Fruit fly (Drosophila melanogaster) whole organism, wandering third instar larva: ENCODE data around the gene sds22.

Experiments
- Abd-B ChIP-seq: fragments of >200 bp; optimal IDR thresholded peaks from 2 replicates; lab custom pipeline; 2017; ENCODE audit warnings: missing biosample characterization, missing genetic modification characterization
- CG32264 ChIP-seq: fragments of 200-800 bp; sonication (Bioruptor generic); optimal IDR thresholded peaks from 2 replicates; lab custom pipeline; 2016; ENCODE audit warnings: missing biosample characterization, missing genetic modification characterization
- CG9705 ChIP-seq: fragments of 200-800 bp; sonication (Bioruptor generic); optimal IDR thresholded peaks from 2 replicates; lab custom pipeline; 2018; ENCODE audit warnings: missing biosample characterization, mild to moderate bottlenecking, missing genetic modification characterization
- CrebA ChIP-seq: fragments of 200-800 bp; sonication (Bioruptor generic); optimal IDR thresholded peaks from 2 replicates; lab custom pipeline; 2016; ENCODE audit warnings: missing biosample characterization, mild to moderate bottlenecking, missing genetic modification characterization, borderline replicate concordance
- Dfd ChIP-seq: fragments of >200 bp; optimal IDR thresholded peaks from 2 replicates; lab custom pipeline; 2017; ENCODE audit warnings: missing biosample characterization, missing genetic modification characterization
- Dif ChIP-seq: fragments of 200-275, 200-300 bp; sonication (Bioruptor generic); optimal IDR thresholded peaks from 2 replicates; lab custom pipeline; 2018; ENCODE audit warnings: missing biosample characterization, missing genetic modification characterization; ENCODE audit not compliant: partially characterized antibody
- GATAd ChIP-seq: sonication (Bioruptor generic); optimal IDR thresholded peaks from 2 replicates; lab custom pipeline; 2016; ENCODE audit warnings: missing biosample characterization, missing genetic modification characterization
- HLH106 ChIP-seq: fragments of 200-800 bp; optimal IDR thresholded peaks from 3 replicates; lab custom pipeline; 2019; ENCODE audit warnings: missing biosample characterization, mild to moderate bottlenecking, missing genetic modification characterization, moderate library complexity
- Hnf4 ChIP-seq: fragments of 200-800 bp; sonication (Bioruptor generic); optimal IDR thresholded peaks from 2 replicates; lab custom pipeline; 2016; ENCODE audit warnings: missing biosample characterization, mild to moderate bottlenecking, missing genetic modification characterization
- Hr78 ChIP-seq: fragments of >200 bp; optimal IDR thresholded peaks from 2 replicates; lab custom pipeline; 2017; ENCODE audit warnings: missing biosample characterization, missing genetic modification characterization
- Hr83 ChIP-seq: fragments of 200-300 bp; sonication (Bioruptor generic); optimal IDR thresholded peaks from 2 replicates; lab custom pipeline; 2016; ENCODE audit warnings: missing biosample characterization, mild to moderate bottlenecking, missing genetic modification characterization, moderate library complexity; ENCODE audit not compliant: poor library complexity, severe bottlenecking
- Jra ChIP-seq: sonication (Bioruptor generic); optimal IDR thresholded peaks from 2 replicates; lab custom pipeline; 2016; ENCODE audit warnings: missing biosample characterization, missing genetic modification characterization
- Mio ChIP-seq: sonication (Bioruptor generic); optimal IDR thresholded peaks from 2 replicates; lab custom pipeline; 2016; ENCODE audit warnings: missing biosample characterization, missing genetic modification characterization
- Myc ChIP-seq: fragments of >200 bp; optimal IDR thresholded peaks from 2 replicates; lab custom pipeline; 2017
- N ChIP-seq: fragments of >200 bp; optimal IDR thresholded peaks from 2 replicates; lab custom pipeline; 2018; ENCODE audit warnings: missing biosample characterization, missing external identifiers, missing genetic modification characterization
- OdsH ChIP-seq: fragments of 200-800 bp; sonication (Bioruptor generic); optimal IDR thresholded peaks from 2 replicates; lab custom pipeline; 2016; ENCODE audit warnings: missing biosample characterization, mild to moderate bottlenecking, missing genetic modification characterization
- Vsx2 ChIP-seq: fragments of 200-300, 225-300 bp; sonication (Bioruptor generic); optimal IDR thresholded peaks from 2 replicates; lab custom pipeline; 2018; ENCODE audit warnings: missing biosample characterization, missing genetic modification characterization; ENCODE audit not compliant: partially characterized antibody
- br ChIP-seq: fragments of 200-800 bp; sonication (Bioruptor generic); optimal IDR thresholded peaks from 2 replicates; lab custom pipeline; 2016; ENCODE audit warnings: missing biosample characterization, missing genetic modification characterization
- brk ChIP-seq: fragments of 200-800 bp; sonication (Bioruptor generic); optimal IDR thresholded peaks from 2 replicates; lab custom pipeline; 2016; ENCODE audit warnings: missing biosample characterization, mild to moderate bottlenecking, missing genetic modification characterization
- dmrt93B ChIP-seq: fragments of 200-800 bp; sonication (Bioruptor generic); optimal IDR thresholded peaks from 2 replicates; lab custom pipeline; 2018; ENCODE audit warnings: missing biosample characterization, mild to moderate bottlenecking, missing genetic modification characterization
- dsf ChIP-seq: sonication (Bioruptor generic); optimal IDR thresholded peaks from 2 replicates; lab custom pipeline; 2016; ENCODE audit warnings: missing biosample characterization, missing genetic modification characterization, borderline replicate concordance
- ey ChIP-seq: fragments of 200-800 bp; sonication (Bioruptor generic); optimal IDR thresholded peaks from 2 replicates; lab custom pipeline; 2016; ENCODE audit warnings: missing biosample characterization, missing genetic modification characterization
- foxo ChIP-seq, 2 experiments: fragments of 200-800 bp; sonication (Bioruptor generic); optimal IDR thresholded peaks; 2 replicates in 1 of 2; 3 replicates in 1 of 2; lab custom pipeline; 2016 to 2017; ENCODE audit warnings: missing biosample characterization in 2 of 2, missing genetic modification characterization in 2 of 2
- fru ChIP-seq: fragments of 200-800 bp; sonication (Bioruptor generic); optimal IDR thresholded peaks from 3 replicates; lab custom pipeline; 2016; ENCODE audit warnings: missing biosample characterization, mild to moderate bottlenecking, missing genetic modification characterization
- h ChIP-seq: fragments of 200-800 bp; sonication (Bioruptor generic); optimal IDR thresholded peaks from 3 replicates; lab custom pipeline; 2016; ENCODE audit warnings: missing biosample characterization, mild to moderate bottlenecking, missing genetic modification characterization
- jim ChIP-seq: fragments of 175-275, 200-325 bp; sonication (Bioruptor generic); optimal IDR thresholded peaks from 2 replicates; lab custom pipeline; 2016; ENCODE audit warnings: missing biosample characterization, mild to moderate bottlenecking, missing genetic modification characterization
- lola ChIP-seq: fragments of >200 bp; optimal IDR thresholded peaks from 2 replicates; lab custom pipeline; 2017; ENCODE audit warnings: missing biosample characterization, missing genetic modification characterization
- pan ChIP-seq: fragments of >200 bp; optimal IDR thresholded peaks from 2 replicates; lab custom pipeline; 2017
- psq ChIP-seq: fragments of 200-800 bp; sonication (Bioruptor generic); optimal IDR thresholded peaks from 3 replicates; lab custom pipeline; 2017; ENCODE audit warnings: missing biosample characterization, mild to moderate bottlenecking, missing genetic modification characterization, moderate library complexity
- rgr ChIP-seq: fragments of 200-800 bp; sonication (Bioruptor generic); optimal IDR thresholded peaks from 3 replicates; lab custom pipeline; 2016; ENCODE audit warnings: missing biosample characterization, mild to moderate bottlenecking, missing genetic modification characterization
- sage ChIP-seq: fragments of 200-800 bp; sonication (Bioruptor generic); optimal IDR thresholded peaks from 2 replicates; lab custom pipeline; 2016; ENCODE audit warnings: missing biosample characterization, mild to moderate bottlenecking, missing genetic modification characterization
- sv ChIP-seq: fragments of 200-800 bp; sonication (Bioruptor generic); optimal IDR thresholded peaks from 3 replicates; lab custom pipeline; 2016; ENCODE audit warnings: missing biosample characterization, missing genetic modification characterization
- tai ChIP-seq: sonication (Bioruptor generic); optimal IDR thresholded peaks from 2 replicates; lab custom pipeline; 2016; ENCODE audit warnings: missing biosample characterization, missing genetic modification characterization
- usp ChIP-seq: fragments of >200 bp; optimal IDR thresholded peaks from 2 replicates; lab custom pipeline; 2017; ENCODE audit warnings: missing biosample characterization, missing genetic modification characterization
- woc ChIP-seq: sonication (Bioruptor generic); optimal IDR thresholded peaks from 2 replicates; lab custom pipeline; 2016; ENCODE audit warnings: missing biosample characterization, mild to moderate bottlenecking, missing genetic modification characterization

Gene sds22

DNA sequence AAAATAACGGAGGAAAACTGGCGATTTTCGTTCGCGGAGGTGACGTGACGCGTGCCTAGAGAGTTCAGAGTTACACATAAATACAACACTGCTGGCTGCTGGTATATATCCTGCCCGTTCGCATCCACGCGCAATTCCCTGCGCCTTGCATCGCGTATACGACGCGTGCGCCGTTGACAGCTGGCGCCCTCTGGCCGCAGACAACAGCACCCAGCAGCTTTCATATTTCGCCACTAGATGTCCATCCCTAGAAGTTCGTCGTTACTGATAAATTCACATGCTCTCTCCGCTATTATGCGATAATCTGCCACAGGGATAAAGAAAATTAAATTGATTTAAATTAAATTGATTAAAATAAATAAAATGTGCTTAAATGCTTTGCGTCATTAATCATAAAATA lies 11.0 kb downstream of the sds22 start, which contains the start of gene Sur-8:
Sur-8 (minus strand) TSS at position 82 of the 400 bp plus-strand sequence.
- TF ChIP-seq OdsH: peak; percentile 35
- TF ChIP-seq sv (GFP tag; lab: Kevin White, UChicago): peak; percentile 33
- peak; percentile 32 for TF ChIP-seq Myc
- TF ChIP-seq rgr (GFP tag; lab: Kevin White, UChicago): peak; percentile 54
- TF ChIP-seq HLH106 (tag; lab: Kevin White, UChicago): peak; percentile 29
- TF ChIP-seq fru (GFP tag; lab: Kevin White, UChicago): peak; percentile 24
- no peak for TF ChIP-seq tai
- TF ChIP-seq psq (GFP tag; lab: Kevin White, UChicago): peak; percentile 26
- peak in 1 of 2 experiments; percentile 57 for TF ChIP-seq foxo (GFP tag; optimal IDR thresholded peaks at IDR 0.05; lab: Kevin White, UChicago)
- peak; percentile 25 for TF ChIP-seq dmrt93B (GFP tag; lab: Kevin White, UChicago)
- TF ChIP-seq h (GFP tag; lab: Kevin White, UChicago): peak; percentile 50
- peak; percentile 39 for TF ChIP-seq ey (GFP tag; lab: Kevin White, UChicago)
- peak; percentile 48 for TF ChIP-seq br (GFP tag; lab: Kevin White, UChicago)
- TF ChIP-seq Abd-B (GFP tag; lab: Kevin White, UChicago): no peak
- TF ChIP-seq lola: no peak
- peak; percentile 64 for TF ChIP-seq Hr83 (GFP tag; lab: Kevin White, UChicago)
- TF ChIP-seq Mio: no peak
- no peak for TF ChIP-seq woc

DNA sequence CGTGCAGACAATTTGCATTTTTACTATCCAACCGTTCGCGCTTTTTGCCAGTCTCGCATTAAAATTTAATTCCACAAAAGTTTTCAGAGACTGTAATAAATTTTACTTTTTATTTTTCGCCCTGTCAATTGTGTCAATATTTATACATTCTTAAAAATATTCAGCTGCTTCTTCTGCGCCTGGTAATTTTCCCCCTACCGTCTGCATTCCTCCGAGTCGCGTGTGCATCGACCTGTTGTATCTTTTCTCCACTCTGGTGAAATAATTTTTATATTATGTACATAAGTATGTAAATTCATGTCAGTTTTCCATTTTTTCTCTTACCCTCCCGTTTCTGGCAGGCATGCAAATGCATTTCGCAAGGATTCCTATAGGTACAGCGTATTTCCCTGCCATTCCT lies 11.8 kb downstream of the sds22 start, which contains the start of gene CG34279:
CG34279 (minus strand) TSS at position 101 of the 400 bp plus-strand sequence.
- TF ChIP-seq rgr (GFP tag; lab: Kevin White, UChicago): peak; percentile 21
- TF ChIP-seq Hnf4 (GFP tag; lab: Kevin White, UChicago): peak; percentile 11
- no peak for TF ChIP-seq woc
- TF ChIP-seq CG9705 (GFP tag; lab: Kevin White, UChicago): no peak
- no peak for TF ChIP-seq Dif (GFP tag; lab: Kevin White, UChicago)
- TF ChIP-seq brk (GFP tag; lab: Kevin White, UChicago): no peak
- TF ChIP-seq dsf (GFP tag; lab: Kevin White, UChicago): no peak
- no peak for TF ChIP-seq CrebA (GFP tag; lab: Kevin White, UChicago)
- no peak for TF ChIP-seq foxo (GFP tag; optimal IDR thresholded peaks at IDR 0.05; lab: Kevin White, UChicago)
- no peak for TF ChIP-seq sage
- no peak for TF ChIP-seq OdsH
- peak; percentile 34 for TF ChIP-seq h (GFP tag; lab: Kevin White, UChicago)
- TF ChIP-seq tai: no peak
- TF ChIP-seq, all 38 proteins: peak for 3

DNA sequence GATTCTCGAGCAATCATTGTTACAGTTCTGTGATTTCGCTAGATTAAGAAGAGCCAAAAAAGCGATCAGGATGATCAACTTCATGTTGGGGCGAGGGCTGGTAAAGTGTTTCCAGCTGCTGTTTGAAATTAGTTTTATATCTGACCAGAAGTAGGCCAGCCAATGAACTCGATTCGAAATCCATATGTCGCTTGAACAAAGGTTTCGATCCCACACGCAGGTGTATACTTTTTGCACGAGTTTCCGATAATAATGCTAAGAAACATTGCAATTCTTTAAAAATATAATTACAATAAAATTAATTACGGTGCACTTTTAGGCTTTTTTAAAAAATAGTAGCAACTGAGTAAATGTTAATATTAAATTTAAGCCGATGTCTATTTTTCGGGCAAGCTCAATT lies 12.2 kb downstream of the sds22 start, which contains the start of gene CG34280:
CG34280 (minus strand) TSS at position 101 of the 400 bp plus-strand sequence.
- TF ChIP-seq Vsx2 (GFP tag; lab: Kevin White, UChicago): peak; percentile 45
- TF ChIP-seq ey (GFP tag; lab: Kevin White, UChicago): no peak

DNA sequence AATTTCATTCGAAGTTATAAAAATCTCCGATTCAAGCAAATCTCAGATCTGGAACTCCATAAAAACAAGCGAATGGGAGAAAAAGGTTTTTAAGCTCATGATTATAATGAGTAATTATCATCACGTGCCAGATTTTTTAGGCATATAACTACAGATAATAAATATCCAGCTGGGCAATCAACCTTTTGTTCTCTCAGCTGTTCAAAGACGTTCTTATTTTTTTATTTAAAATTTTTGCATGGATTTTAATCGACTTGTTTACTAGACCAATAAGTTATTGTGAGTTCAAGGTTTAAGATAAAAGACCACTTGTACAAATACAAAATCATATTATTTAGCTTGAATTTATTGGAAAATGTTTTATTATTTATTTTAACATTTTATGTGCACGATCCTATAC lies 12.8 kb downstream of the sds22 start:
- TF ChIP-seq GATAd (GFP tag; lab: Kevin White, UChicago) (no peak), rgr (GFP tag; lab: Kevin White, UChicago) (peak; percentile 72), lola (no peak), HLH106 (tag; lab: Kevin White, UChicago) (peak; percentile 12), h (GFP tag; lab: Kevin White, UChicago) (peak; percentile 16), Jra (GFP tag; lab: Kevin White, UChicago) (peak; percentile 36), ey (GFP tag; lab: Kevin White, UChicago) (no peak), Hnf4 (GFP tag; lab: Kevin White, UChicago) (peak; percentile 78), dmrt93B (GFP tag; lab: Kevin White, UChicago) (no peak), brk (GFP tag; lab: Kevin White, UChicago) (peak; percentile 40), foxo (GFP tag; optimal IDR thresholded peaks at IDR 0.05; lab: Kevin White, UChicago) (peak in 1 of 2 experiments; percentile 5), OdsH (peak; percentile 60), Dif (GFP tag; lab: Kevin White, UChicago) (no peak), fru (GFP tag; lab: Kevin White, UChicago) (peak; percentile 2), CG32264 (no peak), tai (peak; percentile 59), usp (no peak), CG9705 (GFP tag; lab: Kevin White, UChicago) (no peak), sv (GFP tag; lab: Kevin White, UChicago) (no peak), Myc (no peak), sage (no peak), pan (lab: Kevin White, UChicago) (no peak), Hr78 (GFP tag; lab: Kevin White, UChicago) (no peak), Abd-B (GFP tag; lab: Kevin White, UChicago) (no peak), Dfd (GFP tag; lab: Kevin White, UChicago) (no peak), jim (GFP tag; lab: Kevin White, UChicago) (no peak), N (GFP tag; lab: Kevin White, UChicago) (no peak), Hr83 (GFP tag; lab: Kevin White, UChicago) (peak; percentile 77), br (GFP tag; lab: Kevin White, UChicago) (peak; percentile 55)
